Worm (Caenorhabditis elegans) whole organism, midembryonic: ENCODE measurements around the gene F49C5.7.

ENCODE experiments used
- T22C8.4 ChIP-seq: fragments of 200-800 bp; sonication (Bioruptor generic); IDR thresholded peaks from 2 replicates; pipeline ENCODE4 v1.3.6; 2022; ENCODE audit warnings: missing genetic modification characterization, missing compliant biosample characterization
- cog-1 ChIP-seq: sonication (generic microtip); optimal IDR thresholded peaks from 2 replicates; lab custom pipeline; 2016; ENCODE audit warnings: missing genetic modification characterization, missing compliant biosample characterization
- flt-1 ChIP-seq: fragments of 200-800 bp; sonication (Bioruptor generic); IDR thresholded peaks from 2 replicates; pipeline ENCODE4 v1.3.6; 2022; ENCODE audit warnings: missing genetic modification characterization, missing compliant biosample characterization
- klf-2 ChIP-seq: fragments of 200-800 bp; sonication (Bioruptor generic); conservative IDR thresholded peaks from 2 replicates; pipeline ENCODE4 v1.3.6; 2022; ENCODE audit warnings: missing genetic modification reagents, missing genetic modification characterization, missing compliant biosample characterization
- med-1 ChIP-seq: sonication (generic microtip); optimal IDR thresholded peaks from 2 replicates; lab custom pipeline; 2017; ENCODE audit warnings: missing genetic modification characterization, mild to moderate bottlenecking, missing compliant biosample characterization, antibody characterized with exemption, missing genetic modification reagents; ENCODE audit not compliant: insufficient read depth
- tab-1 ChIP-seq: fragments of 200-800 bp; sonication (Bioruptor generic); IDR thresholded peaks from 2 replicates; pipeline ENCODE4 v1.3.6; 2022; ENCODE audit warnings: missing genetic modification characterization, missing compliant biosample characterization

- TF ChIP-seq T22C8.4 (GFP tag; lab: Robert Waterston, UW) (no peak), tab-1 (GFP tag; lab: Robert Waterston, UW) (no peak), med-1 (GFP tag; lab: Kevin White, UChicago) (no peak), cog-1 (tag; lab: Kevin White, UChicago) (no peak), flt-1 (GFP tag; lab: Robert Waterston, UW) (no peak), klf-2 (no peak)
Measured at ce11 chrII:12617586-12617985, 51.6 kb downstream of the F49C5.7 start, which contains the start of gene nspe-3.
